Worm (Caenorhabditis elegans) whole organism, L4/young adult: ENCODE results near the gene sid-5.

Source experiments
- W03F9.2 ChIP-seq: fragments of 150-350 bp; optimal IDR thresholded peaks from 2 replicates; lab custom pipeline; 2014; ENCODE audit warnings: missing biosample characterization, missing genetic modification characterization
- dao-5 ChIP-seq: sonication (generic microtip); optimal IDR thresholded peaks from 2 replicates; lab custom pipeline; 2016; ENCODE audit warnings: missing genotype, missing genetic modification characterization, moderate library complexity, missing compliant biosample characterization
- him-1 ChIP-seq: sonication (generic microtip); optimal IDR thresholded peaks from 2 replicates; lab custom pipeline; 2016; ENCODE audit warnings: missing genotype, missing genetic modification reagents, missing genetic modification characterization, missing compliant biosample characterization

Gene sid-5

DNA sequence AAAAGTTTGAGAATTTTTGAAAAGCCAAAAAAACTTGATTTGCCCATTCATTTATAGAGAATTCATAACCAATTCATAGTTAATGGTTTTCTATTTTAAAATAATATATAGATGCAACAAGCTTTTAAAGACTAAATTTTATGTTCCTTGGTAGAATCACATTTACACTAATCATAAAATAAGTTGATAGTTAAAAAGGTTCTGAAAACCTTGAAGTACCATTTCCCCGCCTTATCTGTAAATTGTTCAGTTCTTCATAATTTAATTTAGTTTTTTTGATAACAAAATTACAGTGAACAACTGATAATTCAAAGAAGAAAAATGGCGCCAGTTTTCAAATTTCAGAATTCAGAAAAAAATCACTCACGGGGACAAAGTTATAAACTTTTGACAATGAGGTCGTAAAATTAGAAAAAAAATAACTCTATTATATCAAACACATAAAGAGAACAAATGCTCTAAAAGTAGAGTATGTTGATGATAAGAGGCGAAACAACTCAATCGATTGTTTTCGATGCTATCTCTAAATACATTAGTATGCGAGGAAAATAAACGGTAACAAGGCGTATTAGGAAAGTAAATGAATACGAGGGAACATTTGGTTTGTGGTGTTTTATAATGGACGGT is 19.2 kb upstream of the sid-5 start, which contains the start of gene F41C6.7:
Gene F41C6.7 (minus strand): TSS at position 51 of the 627 bp plus-strand sequence.
- TF ChIP-seq W03F9.2: no peak
- no peak for TF ChIP-seq him-1
- no peak for TF ChIP-seq dao-5

DNA sequence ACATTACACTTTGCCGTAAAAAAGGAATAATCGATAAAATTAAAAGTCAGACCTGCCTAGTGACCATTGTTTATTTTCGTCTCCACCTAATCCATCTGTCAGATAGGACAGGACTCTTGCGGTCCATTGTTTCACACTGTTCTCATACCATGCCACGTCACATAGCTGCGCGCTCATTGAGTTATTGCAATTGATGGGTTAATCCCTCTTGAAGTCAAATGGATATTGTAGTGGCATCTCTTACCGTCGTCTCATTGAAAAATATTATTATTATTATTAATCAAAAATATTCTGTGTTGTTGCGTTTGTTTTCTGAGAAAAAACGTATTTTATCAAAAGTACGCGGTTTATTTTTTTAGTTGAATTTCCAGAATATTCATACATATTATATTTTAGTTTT is 16.3 kb upstream of the sid-5 start:
- TF ChIP-seq him-1: no peak
- no peak for TF ChIP-seq dao-5
- no peak for TF ChIP-seq W03F9.2

DNA sequence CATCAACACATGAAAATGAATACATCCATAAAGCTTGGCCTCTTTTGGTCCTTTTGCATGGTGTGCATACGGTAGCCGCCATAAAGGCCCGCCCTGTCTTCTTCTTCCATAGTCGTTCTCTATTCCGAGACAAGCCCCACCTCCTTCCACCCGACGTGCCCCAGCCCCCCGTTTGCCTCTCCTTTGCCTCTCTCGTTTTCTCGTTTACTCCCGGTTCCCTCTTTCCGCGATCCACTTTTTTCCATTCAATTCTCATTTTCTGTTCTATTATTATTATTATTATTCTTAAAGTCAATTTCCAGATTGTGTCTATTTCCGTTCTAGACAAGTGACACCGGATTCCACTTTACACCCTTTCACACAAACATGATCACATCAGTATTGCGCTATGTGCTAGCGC is 15.1 kb upstream of the sid-5 start, which contains the start of gene unc-6:
Gene unc-6 (plus strand): TSS at position 301 of the 400 bp plus-strand sequence.
- TF ChIP-seq dao-5: no peak
- TF ChIP-seq W03F9.2: no peak
- TF ChIP-seq him-1: no peak

ce11 chrX:6893074-6893473 is 11.4 kb upstream of the sid-5 start:
- TF ChIP-seq W03F9.2: no peak
- TF ChIP-seq him-1: no peak
- no peak for TF ChIP-seq dao-5

ce11 chrX:6894104-6894503 is 10.4 kb upstream of the sid-5 start:
- TF ChIP-seq him-1 (no peak), dao-5 (no peak), W03F9.2 (no peak)

DNA sequence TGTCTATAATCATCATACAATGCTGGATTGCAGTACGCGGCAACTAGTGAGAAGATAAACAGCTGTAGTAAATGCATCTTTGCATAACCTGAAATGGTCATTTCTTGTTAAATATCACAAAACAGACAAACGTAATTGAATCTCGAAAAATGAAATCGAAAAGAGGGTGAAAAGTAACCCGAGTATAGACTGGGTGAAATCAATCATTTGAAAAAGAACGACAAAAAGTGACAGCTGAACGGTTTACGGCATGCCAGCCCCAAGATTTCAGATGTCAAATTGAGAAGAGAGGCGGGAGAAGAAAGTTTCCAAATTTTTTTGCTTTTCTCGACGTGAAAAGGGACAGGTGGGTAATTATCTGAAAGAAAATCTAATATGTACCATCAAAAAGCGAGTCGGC is 4.7 kb upstream of the sid-5 start, which contains the start of gene F14B8.4:
Gene F14B8.4 (minus strand): TSS at position 101 of the 400 bp plus-strand sequence.
- TF ChIP-seq W03F9.2 (no peak), him-1 (no peak), dao-5 (no peak)

ce11 chrX:6901078-6901477 is 3.4 kb upstream of the sid-5 start, which contains the start of gene pes-23:
TSS of gene pes-23 (plus strand) at chrX:6901378.
- TF ChIP-seq dao-5 (no peak), him-1 (no peak), W03F9.2 (no peak)

DNA sequence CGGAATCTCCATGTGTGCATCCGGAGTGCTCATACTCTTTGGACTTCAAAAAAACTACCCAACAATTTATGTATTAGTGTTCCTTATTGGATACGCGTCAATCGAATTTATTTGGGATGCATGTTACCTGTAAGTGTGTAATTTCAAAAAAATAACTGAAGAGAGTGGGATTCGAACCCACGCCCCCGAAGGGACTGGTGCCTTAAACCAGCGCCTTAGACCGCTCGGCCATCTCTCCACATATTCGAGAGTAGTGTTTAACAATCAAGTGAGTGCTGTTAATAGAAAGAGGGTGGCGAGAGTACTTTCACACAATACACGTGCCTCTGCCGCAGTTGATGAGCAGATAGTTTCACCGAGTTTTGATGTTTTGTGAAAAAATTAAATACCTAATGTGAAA is 1.6 kb upstream of the sid-5 start:
- TF ChIP-seq dao-5 (peak; percentile 14), him-1 (no peak)

DNA sequence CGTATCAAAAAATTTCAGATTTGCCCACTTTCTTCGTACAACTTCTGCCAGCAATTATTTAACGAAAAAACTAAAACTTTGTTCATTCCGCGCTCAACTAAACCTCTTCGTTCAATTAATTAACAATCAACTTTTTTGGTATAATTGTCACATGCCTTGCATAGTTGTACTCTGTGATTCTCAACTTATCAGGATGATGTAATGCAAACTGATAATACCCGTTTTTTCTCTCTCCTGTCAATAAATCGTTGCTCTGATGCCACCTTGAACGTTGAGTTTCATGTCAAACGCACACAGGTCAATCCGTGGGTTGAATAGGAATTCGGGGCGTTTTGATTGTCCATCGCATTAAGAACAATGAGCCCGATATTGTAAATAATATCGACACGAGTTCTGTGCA is 1.1 kb downstream of the sid-5 start:
- TF ChIP-seq W03F9.2: no peak
- no peak for TF ChIP-seq him-1
- TF ChIP-seq dao-5: no peak

ce11 chrX:6913989-6914388 is 9.5 kb downstream of the sid-5 start, which contains the start of gene nhx-4:
TSS of gene nhx-4 (plus strand) at chrX:6914289.
- TF ChIP-seq W03F9.2 (no peak), him-1 (no peak)

ce11 chrX:6915279-6915678 is 10.8 kb downstream of the sid-5 start:
- TF ChIP-seq W03F9.2 (no peak), him-1 (no peak), dao-5 (no peak)

- TF ChIP-seq dao-5: no peak
- TF ChIP-seq W03F9.2: no peak
- no peak for TF ChIP-seq him-1
These were observed 11.6 kb downstream of the sid-5 start for ce11 chrX:6916150-6916549.

ce11 chrX:6920132-6920531 is 15.6 kb downstream of the sid-5 start:
- TF ChIP-seq dao-5 (no peak), him-1 (no peak), W03F9.2 (no peak)

- no peak for TF ChIP-seq W03F9.2
- TF ChIP-seq him-1: no peak
- no peak for TF ChIP-seq dao-5
These were observed 19.9 kb downstream of the sid-5 start, which contains the start of gene otpl-3 for ce11 chrX:6924461-6924860. TSS of gene otpl-3 (minus strand) at chrX:6924764.

ce11 chrX:6926952-6927351 is 22.4 kb downstream of the sid-5 start:
- TF ChIP-seq him-1: no peak

- TF ChIP-seq him-1: no peak
- TF ChIP-seq W03F9.2: no peak
- TF ChIP-seq dao-5: no peak
These were observed 24.1 kb downstream of the sid-5 start, which contains the start of gene F14B8.5 for ce11 chrX:6928578-6928977. TSS of gene F14B8.5 (minus strand) at chrX:6928704.

- TF ChIP-seq W03F9.2: no peak
- TF ChIP-seq him-1: no peak
- no peak for TF ChIP-seq dao-5
These were observed 27.6 kb downstream of the sid-5 start, which contains the start of gene F14B8.6 for ce11 chrX:6932134-6932533. TSS of gene F14B8.6 (minus strand) at chrX:6932425.
